Worm (Caenorhabditis elegans) whole organism, L3 larva: ENCODE results near the gene C12D8.9.

ENCODE experiments used
- aly-2 ChIP-seq: fragments of 150-350 bp; optimal IDR thresholded peaks from 2 replicates; lab custom pipeline; 2014; ENCODE audit warnings: missing biosample characterization, missing genetic modification characterization
- ama-1 ChIP-seq: fragments of 150-350 bp; optimal IDR thresholded peaks from 2 replicates; lab custom pipeline; 2018
- ceh-28 ChIP-seq: fragments of 150-350 bp; optimal IDR thresholded peaks from 2 replicates; lab custom pipeline; 2014; ENCODE audit warnings: missing biosample characterization, missing genetic modification reagents, missing genetic modification characterization
- egl-27 ChIP-seq: sonication (generic microtip); optimal IDR thresholded peaks from 4 replicates; lab custom pipeline; 2017; ENCODE audit warnings: missing biosample characterization, missing genetic modification reagents, missing genetic modification characterization
- fkh-10 ChIP-seq: sonication (generic microtip); optimal IDR thresholded peaks from 2 replicates; lab custom pipeline; 2017; ENCODE audit warnings: missing biosample characterization, missing genetic modification reagents, missing genetic modification characterization
- fos-1 ChIP-seq: fragments of 150-350 bp; optimal IDR thresholded peaks from 2 replicates; lab custom pipeline; 2014; ENCODE audit warnings: missing biosample characterization, missing genetic modification characterization
- lin-15B ChIP-seq: fragments of 150-350 bp; optimal IDR thresholded peaks from 2 replicates; lab custom pipeline; 2014; ENCODE audit warnings: missing biosample characterization, missing genetic modification characterization
- mdl-1 ChIP-seq: fragments of 150-350 bp; optimal IDR thresholded peaks from 2 replicates; lab custom pipeline; 2014; ENCODE audit warnings: missing biosample characterization, missing genetic modification characterization
- nhr-237 ChIP-seq: fragments of 150-350 bp; optimal IDR thresholded peaks from 2 replicates; lab custom pipeline; 2014; ENCODE audit warnings: missing biosample characterization, missing genetic modification characterization
- nhr-28 ChIP-seq: fragments of 150-350 bp; optimal IDR thresholded peaks from 2 replicates; lab custom pipeline; 2014; ENCODE audit warnings: missing biosample characterization, missing genetic modification characterization
- nhr-76 ChIP-seq: fragments of 150-350 bp; sonication (generic microtip); optimal IDR thresholded peaks from 5 replicates; lab custom pipeline; 2014; ENCODE audit warnings: missing biosample characterization, missing genetic modification characterization
- sea-2 ChIP-seq: fragments of 150-350 bp; sonication (generic microtip); optimal IDR thresholded peaks from 4 replicates; lab custom pipeline; 2014; ENCODE audit warnings: missing biosample characterization, missing genetic modification reagents, missing genetic modification characterization
- unc-39 ChIP-seq: sonication (generic microtip); optimal IDR thresholded peaks from 4 replicates; lab custom pipeline; 2017; ENCODE audit warnings: missing biosample characterization, missing genetic modification characterization
- unc-62 ChIP-seq: fragments of 150-350 bp; sonication (generic microtip); optimal IDR thresholded peaks from 4 replicates; lab custom pipeline; 2014; ENCODE audit warnings: missing biosample characterization, missing genetic modification reagents, missing genetic modification characterization

DNA sequence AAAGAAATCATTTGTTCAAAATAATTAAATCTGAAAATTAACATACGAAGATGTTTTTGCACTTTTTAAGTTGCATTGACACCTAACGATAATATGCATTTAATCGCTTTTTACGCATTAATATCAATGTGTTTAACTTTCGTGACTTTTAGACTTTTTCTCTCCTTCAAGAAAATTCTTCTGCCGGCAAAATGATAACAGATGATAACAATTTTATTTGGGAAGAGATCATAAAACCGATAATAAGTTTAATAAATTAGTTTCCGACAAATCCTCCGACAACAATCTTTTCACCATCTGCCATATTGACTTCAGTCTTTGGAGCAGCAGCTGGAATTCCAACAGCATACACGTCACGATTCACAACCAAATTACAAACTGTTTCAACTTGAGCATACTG, 37.1 kb upstream of the C12D8.9 start:
- TF ChIP-seq ceh-28 (no peak), fos-1 (tag; lab: Kevin White, UChicago) (peak; percentile 23), fkh-10 (GFP tag; lab: Kevin White, UChicago) (no peak), unc-39 (no peak), nhr-237 (tag; lab: Kevin White, UChicago) (no peak), unc-62 (GFP tag; lab: Kevin White, UChicago) (no peak), aly-2 (no peak), lin-15B (tag; lab: Kevin White, UChicago) (no peak), egl-27 (tag; lab: Kevin White, UChicago) (no peak), sea-2 (GFP tag; lab: Kevin White, UChicago) (no peak), nhr-76 (tag; lab: Kevin White, UChicago) (no peak), mdl-1 (no peak), nhr-28 (tag; lab: Kevin White, UChicago) (no peak), ama-1 (no peak)
